Comparison of ENCODE assay signal across 4 fruit fly cellular contexts in genomic region chr3L:5365164-5365879, dm6.
TF ChIP-seq lines count a peak whose summit lies in the region.

No protein-coding gene starts in this region.

TF ChIP-seq in whole organism, adult, 20 proteins besides CTCF, POLR2A, EP300 and RAD21 (continued from another document):
- TF ChIP-seq toe (GFP tag; optimal IDR thresholded peaks at IDR 0.05; lab: Kevin White, UChicago) = no peak

TF ChIP-seq in whole organism, embryonic, 481 proteins besides CTCF, POLR2A, EP300 and RAD21 (continued from another document and continues in another):
- TF ChIP-seq CG13624 (GFP tag; optimal IDR thresholded peaks at IDR 0.05; lab: Kevin White, UChicago) (peak; percentile 20), CG2678 (tag; optimal IDR thresholded peaks at IDR 0.05; lab: Kevin White, UChicago) (peak; percentile 58), CG32772 (GFP tag; IDR thresholded peaks at IDR 0.05; lab: Robert Waterston, UW) (peak; percentile 56; the same call in 1 of the 2 replicates), Xbp1 (GFP tag; optimal IDR thresholded peaks at IDR 0.05; lab: Kevin White, UChicago) (peak; percentile 39), Hr3 (GFP tag; optimal IDR thresholded peaks at IDR 0.05; lab: Kevin White, UChicago) (peak; percentile 25), CG9437 (GFP tag; optimal IDR thresholded peaks at IDR 0.05; lab: Kevin White, UChicago) (peak; percentile 35), CG10543 (GFP tag; optimal IDR thresholded peaks at IDR 0.05; lab: Kevin White, UChicago) (no peak), stc (GFP tag; IDR thresholded peaks at IDR 0.05; lab: Robert Waterston, UW) (no peak), CG1529 (GFP tag; optimal IDR thresholded peaks at IDR 0.05; lab: Kevin White, UChicago) (no peak), gcm (GFP tag; optimal IDR thresholded peaks at IDR 0.05; lab: Kevin White, UChicago) (peak; percentile 3), unpg (GFP tag; optimal IDR thresholded peaks at IDR 0.05; lab: Kevin White, UChicago) (peak; percentile 31), Hr39 (optimal IDR thresholded peaks at IDR 0.05; lab: Kevin White, UChicago) (no peak), sd (tag; optimal IDR thresholded peaks at IDR 0.05; lab: Kevin White, UChicago) (no peak), mam (GFP tag; optimal IDR thresholded peaks at IDR 0.05; lab: Kevin White, UChicago) (peak; percentile 5), tin (GFP tag; optimal IDR thresholded peaks at IDR 0.05; lab: Kevin White, UChicago) (no peak), CG17328 (GFP tag; IDR thresholded peaks at IDR 0.05; lab: Robert Waterston, UW) (peak; percentile 6; the same call in 1 of the 2 replicates), nmo (GFP tag; optimal IDR thresholded peaks at IDR 0.05; lab: Kevin White, UChicago) (peak; percentile 41), CG7839 (tag; optimal IDR thresholded peaks at IDR 0.05; lab: Kevin White, UChicago) (peak; percentile 60), sima (GFP tag; optimal IDR thresholded peaks at IDR 0.05; lab: Kevin White, UChicago) (no peak), CG16863 (GFP tag; optimal IDR thresholded peaks at IDR 0.05; lab: Kevin White, UChicago) (no peak), odd (GFP tag; optimal IDR thresholded peaks at IDR 0.05; lab: Kevin White, UChicago) (peak; percentile 16), CG9932 (GFP tag; IDR thresholded peaks at IDR 0.05; lab: Robert Waterston, UW) (peak; percentile 51), her (GFP tag; optimal IDR thresholded peaks at IDR 0.05; lab: Kevin White, UChicago) (no peak), CG10959 (GFP tag; IDR thresholded peaks at IDR 0.05; lab: Robert Waterston, UW) (no peak), Atf6 (GFP tag; IDR thresholded peaks at IDR 0.05; lab: Robert Waterston, UW) (peak; percentile 65), row (GFP tag; IDR thresholded peaks at IDR 0.05; lab: Robert Waterston, UW) (peak; percentile 48; the same call in 2 of the 3 replicates), NK7.1 (GFP tag; optimal IDR thresholded peaks at IDR 0.05; lab: Kevin White, UChicago) (no peak), nom (GFP tag; optimal IDR thresholded peaks at IDR 0.05; lab: Kevin White, UChicago) (peak; percentile 78), ci (GFP tag; IDR thresholded peaks at IDR 0.05; lab: Robert Waterston, UW) (peak; percentile 66), Oli (tag; optimal IDR thresholded peaks at IDR 0.05; lab: Kevin White, UChicago) (peak; percentile 40), CG6854 (GFP tag; optimal IDR thresholded peaks at IDR 0.05; lab: Kevin White, UChicago) (no peak), CG12391 (tag; optimal IDR thresholded peaks at IDR 0.05; lab: Kevin White, UChicago) (peak; percentile 53), rib (GFP tag; IDR thresholded peaks at IDR 0.05; lab: Robert Waterston, UW) (peak; percentile 67), Hr78 (GFP tag; optimal IDR thresholded peaks at IDR 0.05; lab: Kevin White, UChicago) (peak in 1 of 2 experiments; percentile 26), bowl (GFP tag; IDR thresholded peaks at IDR 0.05; lab: Robert Waterston, UW) (no peak), Rfx (GFP tag; IDR thresholded peaks at IDR 0.05; lab: Robert Waterston, UW) (0 out of 2 replicates have a peak, but pooled peaks have one; percentile 16), CoRest (tag; optimal IDR thresholded peaks at IDR 0.05; lab: Kevin White, UChicago) (peak; percentile 30), az2 (GFP tag; optimal IDR thresholded peaks at IDR 0.05; lab: Kevin White, UChicago) (peak; percentile 36), chinmo (GFP tag; IDR thresholded peaks at IDR 0.05; lab: Robert Waterston, UW; ENCODE audit: partially characterized antibody) (peak; percentile 29; the same call in 1 of the 4 replicates), CG30403 (GFP tag; optimal IDR thresholded peaks at IDR 0.05; lab: Kevin White, UChicago) (peak; percentile 32), C15 (GFP tag; IDR thresholded peaks at IDR 0.05; lab: Robert Waterston, UW) (no peak), CG17568 (GFP tag; optimal IDR thresholded peaks at IDR 0.05; lab: Kevin White, UChicago) (no peak), Side (GFP tag; optimal IDR thresholded peaks at IDR 0.05; lab: Kevin White, UChicago) (no peak)

TF ChIP-seq in whole organism, prepupa, 60 proteins besides CTCF, POLR2A, EP300 and RAD21 (continued from another document):
- TF ChIP-seq CG6808 (GFP tag; optimal IDR thresholded peaks at IDR 0.05; lab: Kevin White, UChicago) (peak; percentile 69), Ets21C (GFP tag; optimal IDR thresholded peaks at IDR 0.05; lab: Kevin White, UChicago) (no peak), CG9139 (GFP tag; optimal IDR thresholded peaks at IDR 0.05; lab: Kevin White, UChicago) (peak; percentile 45), Ets96B (tag; optimal IDR thresholded peaks at IDR 0.05; lab: Kevin White, UChicago) (no peak), Sox14 (GFP tag; optimal IDR thresholded peaks at IDR 0.05; lab: Kevin White, UChicago) (peak; percentile 44), CG6276 (GFP tag; optimal IDR thresholded peaks at IDR 0.05; lab: Kevin White, UChicago) (peak; percentile 24), svp (GFP tag; lab: Kevin White, UChicago) (peak; percentile 95), esn (GFP tag; optimal IDR thresholded peaks at IDR 0.05; lab: Kevin White, UChicago) (peak; percentile 75), Eip93F (GFP tag; optimal IDR thresholded peaks at IDR 0.05; lab: Kevin White, UChicago) (peak; percentile 36), Blimp-1 (GFP tag; optimal IDR thresholded peaks at IDR 0.05; lab: Kevin White, UChicago) (no peak), CG8119 (GFP tag; IDR thresholded peaks at IDR 0.05; lab: Robert Waterston, UW) (peak; percentile 71), CG15336 (GFP tag; IDR thresholded peaks at IDR 0.05; lab: Robert Waterston, UW) (peak; percentile 82), CG11294 (GFP tag; IDR thresholded peaks at IDR 0.05; lab: Robert Waterston, UW) (0 out of 2 replicates have a peak, but pooled peaks have one; percentile 7), Gug (GFP tag; IDR thresholded peaks at IDR 0.05; lab: Robert Waterston, UW) (0 out of 2 replicates have a peak, but pooled peaks have one; percentile 8), fd85E (GFP tag; optimal IDR thresholded peaks at IDR 0.05; lab: Kevin White, UChicago) (no peak), vri (GFP tag; optimal IDR thresholded peaks at IDR 0.05; lab: Kevin White, UChicago) (peak; percentile 15), CG32006 (GFP tag; optimal IDR thresholded peaks at IDR 0.05; lab: Kevin White, UChicago) (peak; percentile 73), CG4318 (GFP tag; optimal IDR thresholded peaks at IDR 0.05; lab: Kevin White, UChicago) (peak; percentile 36), lz (GFP tag; optimal IDR thresholded peaks at IDR 0.05; lab: Kevin White, UChicago) (peak; percentile 52), Eip75B (GFP tag; optimal IDR thresholded peaks at IDR 0.05; lab: Kevin White, UChicago) (peak; percentile 18), Sox102F (GFP tag; optimal IDR thresholded peaks at IDR 0.05; lab: Kevin White, UChicago) (peak; percentile 58), Hr39 (GFP tag; optimal IDR thresholded peaks at IDR 0.05; lab: Kevin White, UChicago) (peak; percentile 60), CG3919 (GFP tag; optimal IDR thresholded peaks at IDR 0.05; lab: Kevin White, UChicago) (peak; percentile 48), Hr4 (GFP tag; optimal IDR thresholded peaks at IDR 0.05; lab: Kevin White, UChicago) (peak; percentile 62), OdsH (GFP tag; optimal IDR thresholded peaks at IDR 0.05; lab: Kevin White, UChicago) (peak; percentile 77), CG8632 (GFP tag; optimal IDR thresholded peaks at IDR 0.05; lab: Kevin White, UChicago) (peak; percentile 53), fkh (GFP tag; optimal IDR thresholded peaks at IDR 0.05; lab: Kevin White, UChicago) (no peak), Eip78C (GFP tag; lab: Kevin White, UChicago) (peak; percentile 89), CG8319 (GFP tag; optimal IDR thresholded peaks at IDR 0.05; lab: Kevin White, UChicago) (no peak), topi (GFP tag; optimal IDR thresholded peaks at IDR 0.05; lab: Kevin White, UChicago) (peak; percentile 66), CG10669 (GFP tag; optimal IDR thresholded peaks at IDR 0.05; lab: Kevin White, UChicago) (peak; percentile 7), Smox (GFP tag; optimal IDR thresholded peaks at IDR 0.05; lab: Kevin White, UChicago) (no peak), CG6792 (GFP tag; optimal IDR thresholded peaks at IDR 0.05; lab: Kevin White, UChicago) (peak; percentile 41), CG6854 (GFP tag; optimal IDR thresholded peaks at IDR 0.05; lab: Kevin White, UChicago) (no peak), CG31627 (GFP tag; optimal IDR thresholded peaks at IDR 0.05; lab: Kevin White, UChicago) (peak; percentile 58), CG16779 (tag; optimal IDR thresholded peaks at IDR 0.05; lab: Kevin White, UChicago) (no peak), eg (GFP tag; IDR thresholded peaks at IDR 0.05; lab: Robert Waterston, UW) (peak; percentile 48; the same call in 2 of the 3 replicates), achi (GFP tag; optimal IDR thresholded peaks at IDR 0.05; lab: Kevin White, UChicago) (peak; percentile 70), ss (GFP tag; optimal IDR thresholded peaks at IDR 0.05; lab: Kevin White, UChicago) (peak; percentile 65 to 68), dac (GFP tag; optimal IDR thresholded peaks at IDR 0.05; lab: Kevin White, UChicago) (no peak), CG11902 (GFP tag; optimal IDR thresholded peaks at IDR 0.05; lab: Kevin White, UChicago) (peak; percentile 12)
TF ChIP-seq in whole organism, prepupa: peak in this region for 44.

TF ChIP-seq in whole organism, pupa, 21 proteins besides CTCF, POLR2A, EP300 and RAD21 (continued from another document):
- TF ChIP-seq CG17806 (tag; optimal IDR thresholded peaks at IDR 0.05; lab: Kevin White, UChicago) = no peak
TF ChIP-seq in whole organism, pupa: peak in this region for 12.
